Worm (Caenorhabditis elegans) whole organism, dauer: ENCODE measurements around the gene F18A11.2.
"Not testable (repeated sequence)": the region's sequence is repeated elsewhere in the genome, so short reads cannot be mapped to it uniquely, and the experiment has no call there.

Experiments
- unc-62 ChIP-seq: sonication (generic microtip); optimal IDR thresholded peaks from 2 replicates; lab custom pipeline; 2017; ENCODE audit warnings: missing biosample characterization, missing genetic modification reagents, missing genetic modification characterization

The F18A11.2 gene

ce11 chrII:13043433-13044054 lies 12.0 kb downstream of the F18A11.2 start, which contains the start of gene puf-6:
Gene puf-6 (minus strand): TSS chrII:13043445.
- TF ChIP-seq unc-62 (GFP tag; lab: Kevin White, UChicago) = not testable (repeated sequence)

DNA sequence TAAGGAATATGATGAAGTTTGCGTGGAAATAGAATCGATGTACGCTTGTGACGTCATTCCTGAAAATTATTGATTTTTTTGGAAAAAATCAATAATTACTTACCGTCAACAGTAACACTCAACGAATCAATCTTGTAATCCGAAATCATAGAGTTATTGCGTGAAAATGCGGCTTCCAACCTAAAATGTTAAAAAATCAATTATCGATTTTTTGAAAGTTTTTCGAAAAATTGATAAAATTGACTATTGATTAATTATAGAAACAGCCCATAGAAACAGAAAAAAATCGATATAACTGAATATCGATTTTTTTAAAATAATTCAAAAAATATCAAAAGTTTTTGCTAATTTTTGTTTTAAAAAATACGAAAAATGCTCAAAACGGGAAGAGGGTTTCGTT lies 15.6 kb downstream of the F18A11.2 start, which contains the start of gene F42G4.7:
Gene F42G4.7 (minus strand): TSS at position 185 of the 400 bp plus-strand sequence.
- not testable (repeated sequence) for TF ChIP-seq unc-62 (GFP tag; lab: Kevin White, UChicago)

- TF ChIP-seq unc-62 (GFP tag; lab: Kevin White, UChicago) = not testable (repeated sequence)
Measured at ce11 chrII:13047609-13048008, 16.1 kb downstream of the F18A11.2 start, which contains the start of gene F42G4.2. Gene F42G4.2 (plus strand): TSS chrII:13047909.

DNA sequence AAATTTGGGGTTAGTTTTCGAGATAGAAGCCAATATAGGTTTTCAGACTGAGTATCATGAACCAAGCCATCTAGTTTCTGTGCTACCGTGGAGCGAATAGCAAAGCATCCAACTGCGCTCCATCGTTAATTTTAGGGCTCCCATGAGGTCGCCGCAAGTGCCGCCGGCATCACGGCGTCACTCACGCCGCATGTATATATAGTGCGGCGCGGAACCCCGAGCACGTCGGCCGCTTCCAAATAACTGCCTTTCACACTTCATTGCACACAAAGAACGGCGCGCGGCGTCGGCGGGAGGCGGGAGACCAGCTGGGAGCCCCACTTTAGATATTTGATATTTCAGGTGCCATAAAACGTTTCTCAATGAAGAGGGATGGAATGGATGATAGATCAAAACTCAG lies 18.6 kb downstream of the F18A11.2 start:
- no peak for TF ChIP-seq unc-62 (GFP tag; lab: Kevin White, UChicago)

- TF ChIP-seq unc-62 (GFP tag; lab: Kevin White, UChicago) = no peak
Measured at ce11 chrII:13053443-13053842, 21.9 kb downstream of the F18A11.2 start.

ce11 chrII:13056580-13056979 lies 25.1 kb downstream of the F18A11.2 start, which contains the start of gene zyx-1:
Gene zyx-1 (plus strand): TSS chrII:13056910.
- TF ChIP-seq unc-62 (GFP tag; lab: Kevin White, UChicago) = no peak

DNA sequence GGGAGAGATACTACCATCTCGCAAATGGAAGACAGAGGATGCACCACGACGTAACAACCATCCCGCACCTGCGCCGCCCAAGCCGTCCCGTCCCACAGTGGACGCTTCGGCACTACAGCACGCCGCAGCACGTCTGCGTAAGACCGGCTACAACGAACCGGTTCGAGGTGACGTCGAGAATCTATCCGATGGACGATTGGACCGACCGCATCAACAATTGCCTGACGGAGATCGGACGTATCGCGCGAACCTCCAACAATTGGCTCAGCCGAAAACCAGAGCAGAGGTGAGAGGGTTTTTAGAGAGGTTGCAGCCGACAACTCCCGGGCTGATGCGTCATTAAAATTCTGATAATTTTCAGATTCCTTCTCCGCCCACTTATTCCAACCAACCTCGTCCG lies 27.7 kb downstream of the F18A11.2 start:
- TF ChIP-seq unc-62 (GFP tag; lab: Kevin White, UChicago) = no peak

DNA sequence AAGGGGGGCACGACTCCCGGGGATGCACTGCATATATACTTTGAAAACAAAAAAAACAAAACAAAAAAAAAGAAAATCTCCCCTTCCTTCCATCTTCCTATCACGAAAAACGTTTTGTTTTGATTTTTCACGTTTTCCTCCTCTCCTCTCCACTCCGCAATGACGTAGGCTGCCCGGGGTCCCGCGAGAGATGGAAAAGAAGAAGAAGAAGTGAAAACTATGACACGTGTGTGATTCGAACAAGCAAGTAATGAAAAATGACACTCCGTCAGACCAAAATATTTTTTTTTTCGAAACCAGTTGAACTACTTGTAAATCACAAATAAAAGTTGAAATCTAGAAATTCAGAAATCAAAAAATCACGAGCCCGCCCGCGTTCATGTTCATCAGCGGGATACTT lies 33.8 kb downstream of the F18A11.2 start:
- TF ChIP-seq unc-62 (GFP tag; lab: Kevin White, UChicago) = no peak

- TF ChIP-seq unc-62 (GFP tag; lab: Kevin White, UChicago) = no peak
Measured at ce11 chrII:13066777-13067290, 35.3 kb downstream of the F18A11.2 start.

DNA sequence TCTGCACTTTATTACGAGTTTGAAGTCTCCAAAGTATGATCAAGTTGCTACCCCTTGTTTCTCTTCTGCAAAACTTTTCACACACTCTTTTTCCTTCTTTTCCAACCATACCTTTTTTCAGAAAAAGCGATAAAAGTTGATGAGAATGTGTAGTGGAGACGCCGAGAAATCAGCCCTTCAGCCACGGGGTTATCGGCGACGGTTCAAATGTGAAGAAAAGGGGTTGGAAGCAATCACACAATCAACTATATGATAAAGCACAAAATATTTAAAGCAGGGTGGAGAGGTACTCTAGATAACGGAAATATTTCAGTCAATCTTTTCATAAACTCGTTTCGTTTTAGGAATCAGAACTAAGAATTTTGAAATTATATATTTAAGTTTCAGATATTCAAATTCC lies 41.6 kb downstream of the F18A11.2 start, which contains the start of gene F42G4.5:
Gene F42G4.5 (plus strand): TSS at position 379 of the 400 bp plus-strand sequence.
- no peak for TF ChIP-seq unc-62 (GFP tag; lab: Kevin White, UChicago)

ce11 chrII:13073742-13074141 lies 42.2 kb downstream of the F18A11.2 start:
- no peak for TF ChIP-seq unc-62 (GFP tag; lab: Kevin White, UChicago)

DNA sequence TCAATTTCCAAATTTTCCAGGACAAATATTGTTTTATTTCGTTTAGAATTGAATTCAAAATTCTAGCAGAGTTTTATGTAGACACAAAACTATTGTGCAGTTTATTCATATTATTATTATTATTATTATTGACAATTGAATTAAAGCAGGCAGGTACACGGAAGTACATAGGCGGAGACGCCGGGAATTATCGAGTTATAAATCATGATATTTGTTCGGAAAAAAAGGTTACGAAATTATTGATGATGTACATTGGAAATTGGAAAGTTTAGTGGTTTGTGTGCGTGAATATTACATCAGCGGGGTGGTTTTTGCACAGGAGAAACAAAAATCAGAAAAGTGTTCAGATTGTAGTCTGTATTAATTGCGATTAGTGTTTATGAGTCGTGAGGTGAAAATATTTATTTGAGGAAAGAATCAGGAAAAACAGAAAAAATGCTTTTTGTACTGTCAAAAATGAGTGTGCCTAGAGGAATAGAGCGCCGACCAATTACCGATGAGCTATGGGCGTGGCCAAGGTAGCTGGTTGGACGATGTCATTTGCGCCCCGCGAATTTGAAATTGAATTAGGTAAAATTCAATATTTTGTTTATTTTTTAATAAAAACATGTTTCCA lies 44.9 kb downstream of the F18A11.2 start:
- no peak for TF ChIP-seq unc-62 (GFP tag; lab: Kevin White, UChicago)

ce11 chrII:13077746-13078145 lies 46.2 kb downstream of the F18A11.2 start:
- no peak for TF ChIP-seq unc-62 (GFP tag; lab: Kevin White, UChicago)

DNA sequence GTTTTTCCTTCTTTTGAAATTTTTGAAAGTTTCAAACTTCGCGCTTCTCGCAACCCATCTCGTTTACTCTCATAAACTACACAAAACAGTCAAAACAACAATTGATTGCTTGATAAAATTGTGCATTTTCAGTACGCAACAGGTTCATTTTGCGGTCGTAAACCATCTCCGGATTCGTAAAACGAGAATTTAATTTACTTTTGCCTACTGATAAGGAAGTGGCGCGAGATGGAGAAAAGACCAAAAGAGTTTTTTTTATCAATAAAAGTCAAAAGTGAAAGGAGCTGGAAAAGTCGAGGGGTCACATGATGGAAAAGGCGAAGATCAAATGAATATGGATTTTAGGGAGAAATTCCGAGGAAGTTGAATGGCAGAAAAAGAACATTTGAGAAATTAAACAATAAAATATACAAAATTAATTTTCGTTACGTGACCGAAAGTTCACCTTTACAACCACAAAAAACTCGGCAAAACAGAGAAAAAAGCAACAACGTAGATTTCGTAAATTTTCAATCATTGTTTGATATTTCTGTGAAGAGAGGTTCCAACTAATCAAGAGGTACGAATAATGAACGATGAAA lies 47.4 kb downstream of the F18A11.2 start, which contains the start of gene F42G4.6:
Gene F42G4.6 (plus strand): TSS at position 531 of the 581 bp plus-strand sequence.
- TF ChIP-seq unc-62 (GFP tag; lab: Kevin White, UChicago) = no peak

DNA sequence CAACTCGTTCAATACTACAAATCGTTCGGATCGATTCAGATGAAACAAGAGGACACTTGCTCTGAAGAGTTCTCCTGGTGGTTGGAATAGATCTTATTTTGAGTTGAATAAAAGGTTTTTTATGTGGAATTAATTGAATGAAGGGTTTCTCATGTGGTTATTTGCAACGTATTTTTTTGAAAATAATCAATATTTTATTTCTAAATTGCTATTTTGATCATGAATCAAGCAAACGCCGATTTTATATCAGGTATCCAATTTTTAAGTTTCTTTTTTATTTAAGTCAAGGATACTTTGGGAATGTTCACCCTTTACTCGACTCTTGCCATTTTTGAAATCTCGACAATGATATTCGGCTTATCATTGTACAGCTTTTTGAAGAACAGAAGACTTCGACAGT lies 49.1 kb downstream of the F18A11.2 start, which contains the start of gene Y81G3A.2:
Gene Y81G3A.2 (plus strand): TSS at position 301 of the 400 bp plus-strand sequence.
- TF ChIP-seq unc-62 (GFP tag; lab: Kevin White, UChicago) = not testable (repeated sequence)

- not testable (repeated sequence) for TF ChIP-seq unc-62 (GFP tag; lab: Kevin White, UChicago)
Measured at ce11 chrII:13082403-13082802, 50.9 kb downstream of the F18A11.2 start, which contains the start of gene Y81G3A.6. Gene Y81G3A.6 (minus strand): TSS chrII:13082503.
